Worm (Caenorhabditis elegans) whole organism, L1 larva: ENCODE data around the gene fbxb-50.

Source experiments
- C16A3.4 ChIP-seq: fragments of 150-350 bp; optimal IDR thresholded peaks from 2 replicates; lab custom pipeline; 2014; ENCODE audit warnings: missing biosample characterization, missing genetic modification characterization
- F16B12.6 ChIP-seq: fragments of 150-350 bp; optimal IDR thresholded peaks from 2 replicates; lab custom pipeline; 2014; ENCODE audit warnings: missing biosample characterization, missing genetic modification characterization
- Y116A8C.19 ChIP-seq: sonication (generic microtip); optimal IDR thresholded peaks from 2 replicates; lab custom pipeline; 2016; ENCODE audit warnings: missing compliant biosample characterization, missing genetic modification characterization, borderline replicate concordance
- ama-1 ChIP-seq: fragments of 150-350 bp; optimal IDR thresholded peaks from 2 replicates; lab custom pipeline; 2014
- blmp-1 ChIP-seq: fragments of 150-350 bp; optimal IDR thresholded peaks from 2 replicates; lab custom pipeline; 2014; ENCODE audit warnings: missing biosample characterization, missing genetic modification characterization
- ceh-63 ChIP-seq: fragments of 200-800 bp; sonication (Bioruptor generic); optimal IDR thresholded peaks from 2 replicates; lab custom pipeline; 2018; ENCODE audit warnings: mild to moderate bottlenecking, missing genetic modification characterization, missing compliant biosample characterization
- ces-1 ChIP-seq: fragments of 150-350 bp; optimal IDR thresholded peaks from 2 replicates; lab custom pipeline; 2014; ENCODE audit warnings: missing biosample characterization, missing genetic modification reagents, missing genetic modification characterization
- dsc-1 ChIP-seq: sonication (generic microtip); optimal IDR thresholded peaks from 2 replicates; lab custom pipeline; 2016; ENCODE audit warnings: mild to moderate bottlenecking, missing genetic modification characterization, missing compliant biosample characterization
- efl-1 ChIP-seq, 4 experiments: fragments of 150-350 bp; optimal IDR thresholded peaks in 3 of 4; peaks in 1 of 4; 1 replicate in 1 of 4; 2 replicates in 3 of 4; lab custom pipeline; 2014; ENCODE audit warnings: missing biosample characterization in 2 of 4, missing genetic modification characterization in 2 of 4, missing genetic modification reagents in 2 of 4
- efl-3 ChIP-seq: fragments of 200-800 bp; sonication (Bioruptor generic); optimal IDR thresholded peaks from 2 replicates; lab custom pipeline; 2018; ENCODE audit warnings: mild to moderate bottlenecking, missing genetic modification characterization, missing compliant biosample characterization
- egl-13 ChIP-seq: sonication (generic microtip); optimal IDR thresholded peaks from 2 replicates; lab custom pipeline; 2016; ENCODE audit warnings: missing genotype, missing genetic modification reagents, missing genetic modification characterization, missing compliant biosample characterization
- egl-27 ChIP-seq, 2 experiments: fragments of 150-350 bp in 1 of 2; sonication (generic microtip); optimal IDR thresholded peaks; 3 replicates each; lab custom pipeline; 2017 to 2018; ENCODE audit warnings: missing biosample characterization in 2 of 2, missing genetic modification characterization in 2 of 2, missing genetic modification reagents in 2 of 2
- elt-3 ChIP-seq, 6 experiments: fragments of 150-350 bp in 1 of 6; sonication (generic microtip); optimal IDR thresholded peaks; 2 replicates each; lab custom pipeline; 2017 to 2018; ENCODE audit warnings: missing biosample characterization in 6 of 6, missing genetic modification characterization in 6 of 6, inconsistent platforms in 1 of 6
- ets-5 ChIP-seq: fragments of 200-800 bp; sonication (Bioruptor generic); IDR thresholded peaks from 2 replicates; pipeline ENCODE4 v1.3.6; 2022; ENCODE audit warnings: missing genetic modification characterization, missing compliant biosample characterization
- fkh-10 ChIP-seq: sonication (generic microtip); optimal IDR thresholded peaks from 2 replicates; lab custom pipeline; 2017; ENCODE audit warnings: missing biosample characterization, missing genetic modification reagents, missing genetic modification characterization
- fos-1 ChIP-seq: fragments of 150-350 bp; optimal IDR thresholded peaks from 2 replicates; lab custom pipeline; 2014; ENCODE audit warnings: missing biosample characterization, missing genetic modification characterization
- grh-1 ChIP-seq: fragments of 200-800 bp; sonication (Bioruptor generic); IDR thresholded peaks from 2 replicates; pipeline ENCODE4 v1.3.6; 2022; ENCODE audit warnings: missing genetic modification reagents, missing genetic modification characterization, missing compliant biosample characterization
- hlh-17 ChIP-seq: fragments of 200-800 bp; sonication (Bioruptor generic); optimal IDR thresholded peaks from 2 replicates; lab custom pipeline; 2018; ENCODE audit warnings: missing genetic modification characterization, mild to moderate bottlenecking, missing compliant biosample characterization, moderate library complexity, borderline replicate concordance
- hlh-4 ChIP-seq: sonication (generic microtip); optimal IDR thresholded peaks from 2 replicates; lab custom pipeline; 2016; ENCODE audit warnings: mild to moderate bottlenecking, missing genetic modification characterization, missing compliant biosample characterization
- hpl-2 ChIP-seq: fragments of 150-350 bp; optimal IDR thresholded peaks from 2 replicates; lab custom pipeline; 2014; ENCODE audit warnings: missing biosample characterization, missing genetic modification reagents, missing genetic modification characterization
- irx-1 ChIP-seq: sonication (generic microtip); optimal IDR thresholded peaks from 2 replicates; lab custom pipeline; 2016; ENCODE audit warnings: missing genetic modification characterization, missing compliant biosample characterization
- jun-1 ChIP-seq: fragments of 150-350 bp; optimal IDR thresholded peaks from 2 replicates; lab custom pipeline; 2014; ENCODE audit warnings: missing biosample characterization, missing genetic modification reagents, missing genetic modification characterization
- lin-13 ChIP-seq: fragments of 150-350 bp; optimal IDR thresholded peaks from 2 replicates; lab custom pipeline; 2014; ENCODE audit warnings: missing biosample characterization, missing genetic modification reagents, missing genetic modification characterization
- lin-15B ChIP-seq: fragments of 150-350 bp; sonication (generic microtip); optimal IDR thresholded peaks from 3 replicates; lab custom pipeline; 2014; ENCODE audit warnings: missing biosample characterization, missing genetic modification characterization
- lin-35 ChIP-seq, 2 experiments: fragments of 150-350 bp; optimal IDR thresholded peaks; 2 replicates each; lab custom pipeline; 2014; ENCODE audit warnings: missing biosample characterization in 2 of 2, missing genetic modification characterization in 2 of 2, missing genetic modification reagents in 2 of 2
- lir-3 ChIP-seq: sonication (generic microtip); optimal IDR thresholded peaks from 2 replicates; lab custom pipeline; 2016; ENCODE audit warnings: mild to moderate bottlenecking, missing genetic modification characterization, moderate library complexity, missing compliant biosample characterization; ENCODE audit not compliant: poor library complexity
- lsy-2 ChIP-seq, 2 experiments: fragments of 150-350 bp; optimal IDR thresholded peaks; 2 replicates each; lab custom pipeline; 2014; ENCODE audit warnings: missing biosample characterization in 2 of 2, missing genetic modification characterization in 2 of 2
- mab-9 ChIP-seq: fragments of 200-800 bp; sonication (Bioruptor generic); IDR thresholded peaks from 2 replicates; pipeline ENCODE4 v1.3.6; 2022; ENCODE audit warnings: missing genetic modification reagents, missing genetic modification characterization, missing compliant biosample characterization
- mdl-1 ChIP-seq, 2 experiments: fragments of 150-350 bp; optimal IDR thresholded peaks; 2 replicates each; lab custom pipeline; 2014 to 2017; ENCODE audit warnings: missing biosample characterization in 2 of 2, missing genetic modification characterization in 2 of 2, inconsistent platforms in 1 of 2
- mef-2 ChIP-seq: fragments of 150-350 bp; optimal IDR thresholded peaks from 2 replicates; lab custom pipeline; 2014; ENCODE audit warnings: missing biosample characterization, missing genetic modification characterization
- mep-1 ChIP-seq: fragments of 150-350 bp; optimal IDR thresholded peaks from 2 replicates; lab custom pipeline; 2014; ENCODE audit warnings: missing biosample characterization, missing genetic modification characterization
- nhr-12 ChIP-seq: sonication (generic microtip); optimal IDR thresholded peaks from 2 replicates; lab custom pipeline; 2017; ENCODE audit warnings: missing biosample characterization, missing genetic modification characterization
- nhr-19 ChIP-seq: fragments of 200-800 bp; sonication (Bioruptor generic); conservative IDR thresholded peaks from 2 replicates; pipeline ENCODE4 v1.3.6; 2022; ENCODE audit warnings: missing genetic modification characterization, missing compliant biosample characterization
- nhr-20 ChIP-seq: sonication (generic microtip); optimal IDR thresholded peaks from 2 replicates; lab custom pipeline; 2016; ENCODE audit warnings: mild to moderate bottlenecking, missing genetic modification characterization, missing compliant biosample characterization
- nhr-237 ChIP-seq: fragments of 150-350 bp; optimal IDR thresholded peaks from 2 replicates; lab custom pipeline; 2014; ENCODE audit warnings: missing biosample characterization, missing genetic modification characterization
- nhr-47 ChIP-seq: sonication (generic microtip); optimal IDR thresholded peaks from 2 replicates; lab custom pipeline; 2016; ENCODE audit warnings: mild to moderate bottlenecking, missing genetic modification characterization, moderate library complexity, missing compliant biosample characterization
- nhr-71 ChIP-seq: sonication (generic microtip); optimal IDR thresholded peaks from 2 replicates; lab custom pipeline; 2016; ENCODE audit warnings: mild to moderate bottlenecking, missing genetic modification characterization, moderate library complexity, missing compliant biosample characterization
- nhr-76 ChIP-seq: sonication (generic microtip); optimal IDR thresholded peaks from 2 replicates; lab custom pipeline; 2017; ENCODE audit warnings: missing biosample characterization, missing genetic modification characterization
- nhr-77 ChIP-seq: fragments of 150-350 bp; optimal IDR thresholded peaks from 2 replicates; lab custom pipeline; 2014; ENCODE audit warnings: missing biosample characterization, missing genetic modification characterization
- nhr-85 ChIP-seq: sonication (generic microtip); peaks from one replicate; lab custom pipeline; 2016; ENCODE audit warnings: missing genetic modification characterization, inconsistent platforms, missing compliant biosample characterization
- nhr-90 ChIP-seq: sonication (generic microtip); optimal IDR thresholded peaks from 2 replicates; lab custom pipeline; 2016; ENCODE audit warnings: mild to moderate bottlenecking, missing genetic modification characterization, missing compliant biosample characterization; ENCODE audit not compliant: poor library complexity
- rnt-1 ChIP-seq: sonication (generic microtip); optimal IDR thresholded peaks from 2 replicates; lab custom pipeline; 2016; ENCODE audit warnings: mild to moderate bottlenecking, missing genetic modification characterization, moderate library complexity, missing compliant biosample characterization
- skn-1 ChIP-seq: fragments of 150-350 bp; optimal IDR thresholded peaks from 2 replicates; lab custom pipeline; 2014; ENCODE audit warnings: missing biosample characterization, missing genetic modification characterization
- sox-4 ChIP-seq: sonication (generic microtip); optimal IDR thresholded peaks from 2 replicates; lab custom pipeline; 2016; ENCODE audit warnings: missing genetic modification characterization, missing compliant biosample characterization
- sptf-1 ChIP-seq: fragments of 150-350 bp; optimal IDR thresholded peaks from 2 replicates; lab custom pipeline; 2014; ENCODE audit warnings: missing biosample characterization, missing genetic modification characterization
- sup-37 ChIP-seq: fragments of 200-800 bp; sonication (Bioruptor generic); optimal IDR thresholded peaks from 2 replicates; lab custom pipeline; 2018; ENCODE audit warnings: mild to moderate bottlenecking, missing genetic modification characterization, missing compliant biosample characterization
- swsn-7 ChIP-seq: sonication (generic microtip); optimal IDR thresholded peaks from 2 replicates; lab custom pipeline; 2016; ENCODE audit warnings: missing genetic modification characterization, missing compliant biosample characterization
- tbx-2 ChIP-seq: sonication (generic microtip); optimal IDR thresholded peaks from 2 replicates; lab custom pipeline; 2016; ENCODE audit warnings: missing genetic modification characterization, missing compliant biosample characterization
- tlp-1 ChIP-seq: fragments of 150-350 bp; optimal IDR thresholded peaks from 2 replicates; lab custom pipeline; 2014; ENCODE audit warnings: missing biosample characterization, missing genetic modification characterization
- unc-130 ChIP-seq: fragments of 150-350 bp; optimal IDR thresholded peaks from 2 replicates; lab custom pipeline; 2017; ENCODE audit warnings: missing biosample characterization, missing genetic modification characterization, inconsistent platforms
- unc-30 ChIP-seq: sonication (generic microtip); optimal IDR thresholded peaks from 2 replicates; lab custom pipeline; 2017; ENCODE audit warnings: missing biosample characterization, missing genetic modification characterization
- vab-15 ChIP-seq: sonication (generic microtip); optimal IDR thresholded peaks from 2 replicates; lab custom pipeline; 2017; ENCODE audit warnings: missing genotype, mild to moderate bottlenecking, missing genetic modification characterization, missing compliant biosample characterization
- xbp-1 ChIP-seq: sonication (generic microtip); optimal IDR thresholded peaks from 2 replicates; lab custom pipeline; 2016; ENCODE audit warnings: missing genetic modification characterization, missing compliant biosample characterization
- zag-1 ChIP-seq: fragments of 150-350 bp; optimal IDR thresholded peaks from 2 replicates; lab custom pipeline; 2014; ENCODE audit warnings: missing biosample characterization, missing genetic modification characterization

The fbxb-50 gene

DNA sequence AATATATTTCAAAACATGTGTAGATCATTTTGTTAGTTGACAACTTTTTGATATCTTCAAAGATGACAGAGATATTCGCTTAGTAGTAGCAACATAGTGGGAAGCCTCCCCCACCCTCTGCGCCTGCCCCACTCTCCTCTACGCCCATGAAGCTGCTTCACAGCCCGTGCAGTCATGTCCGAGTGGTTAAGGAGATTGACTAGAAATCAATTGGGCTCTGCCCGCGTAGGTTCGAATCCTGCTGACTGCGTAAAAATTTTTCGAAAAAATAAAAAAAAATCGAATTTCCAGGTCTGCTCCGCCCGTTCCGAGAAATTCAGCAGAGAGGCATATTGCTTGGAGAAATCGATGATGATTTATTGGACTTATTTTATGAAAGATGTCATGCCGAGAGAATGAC lies 36.4 kb upstream of the fbxb-50 start (continued):
- TF ChIP-seq lin-13 (GFP tag; lab: Kevin White, UChicago) (peak; percentile 33), sox-4 (tag; lab: Kevin White, UChicago) (no peak), sup-37 (GFP tag; lab: Kevin White, UChicago) (no peak), C16A3.4 (tag; lab: Kevin White, UChicago) (no peak), mef-2 (tag; lab: Kevin White, UChicago) (no peak), F16B12.6 (tag; lab: Kevin White, UChicago) (no peak), nhr-85 (tag; lab: Kevin White, UChicago) (no peak), nhr-12 (tag; lab: Kevin White, UChicago) (no peak), nhr-237 (tag; lab: Kevin White, UChicago) (no peak), egl-27 (tag; optimal IDR thresholded peaks at IDR 0.05; lab: Kevin White, UChicago) (no peak), ces-1 (GFP tag; lab: Kevin White, UChicago) (no peak), unc-30 (tag; lab: Kevin White, UChicago) (no peak), skn-1 (no peak), rnt-1 (no peak), ceh-63 (no peak), unc-130 (tag; lab: Kevin White, UChicago) (no peak), lin-35 (GFP tag; optimal IDR thresholded peaks at IDR 0.05; lab: Kevin White, UChicago) (peak in 1 of 2 experiments; percentile 33), lsy-2 (tag; optimal IDR thresholded peaks at IDR 0.05; lab: Kevin White, UChicago) (peak in 1 of 2 experiments; percentile 36), vab-15 (tag; lab: Kevin White, UChicago) (no peak), nhr-76 (no peak), xbp-1 (tag; lab: Kevin White, UChicago) (no peak), hlh-4 (no peak), dsc-1 (peak; percentile 74), blmp-1 (tag; lab: Kevin White, UChicago) (no peak), lir-3 (no peak), efl-1 (optimal IDR thresholded peaks at IDR 0.05; lab: Kevin White, UChicago) (peak; percentile 12 to 20), efl-1 (GFP tag; optimal IDR thresholded peaks at IDR 0.05 in 1 of 2; lab: Kevin White, UChicago) (peak in 1 of 2 experiments; percentile 89), irx-1 (tag; lab: Kevin White, UChicago) (no peak), nhr-90 (no peak), egl-13 (tag; lab: Kevin White, UChicago) (peak; percentile 15), nhr-47 (tag; lab: Kevin White, UChicago) (peak; percentile 37), efl-3 (GFP tag; lab: Kevin White, UChicago) (no peak), jun-1 (tag; lab: Kevin White, UChicago) (no peak), fkh-10 (peak; percentile 15), tbx-2 (tag; lab: Kevin White, UChicago) (no peak), sptf-1 (tag; lab: Kevin White, UChicago) (no peak), hpl-2 (GFP tag; lab: Kevin White, UChicago) (no peak), grh-1 (GFP tag; lab: Robert Waterston, UW) (no peak), hlh-17 (GFP tag; lab: Kevin White, UChicago) (no peak), ama-1 (lab: Kevin White, UChicago) (no peak), mep-1 (tag; lab: Kevin White, UChicago) (no peak), mab-9 (GFP tag; lab: Robert Waterston, UW) (peak; percentile 51; the same call in 1 of the 2 replicates), lin-15B (tag; lab: Kevin White, UChicago) (no peak), nhr-71 (tag; lab: Kevin White, UChicago) (peak; percentile 35), ets-5 (GFP tag; lab: Robert Waterston, UW) (no peak), elt-3 (tag; optimal IDR thresholded peaks at IDR 0.05; lab: Kevin White, UChicago) (no peak), mdl-1 (tag; optimal IDR thresholded peaks at IDR 0.05; lab: Kevin White, UChicago) (no peak), Y116A8C.19 (no peak), fos-1 (no peak), nhr-20 (tag; lab: Kevin White, UChicago) (no peak), nhr-19 (GFP tag; lab: Robert Waterston, UW) (peak; percentile 29; the same call in 1 of the 2 replicates), zag-1 (tag; lab: Kevin White, UChicago) (no peak), tlp-1 (no peak), swsn-7 (peak; percentile 7), nhr-77 (no peak)
